Fruit fly (Drosophila melanogaster) whole organism, embryonic: ENCODE results near the gene Fkbp59.

Experiments used
- CG10274 ChIP-seq: fragments of 200-800 bp; sonication (Bioruptor generic); optimal IDR thresholded peaks from 3 replicates; lab custom pipeline; 2017; ENCODE audit warnings: missing biosample characterization, mild to moderate bottlenecking, missing genetic modification characterization
- CG12219 ChIP-seq: fragments of 200-800 bp; sonication (Bioruptor generic); optimal IDR thresholded peaks from 3 replicates; lab custom pipeline; 2018; ENCODE audit warnings: missing biosample characterization, mild to moderate bottlenecking, missing genetic modification characterization
- CG14014 ChIP-seq: fragments of 200-800 bp; sonication (Bioruptor generic); IDR thresholded peaks from 2 replicates; pipeline ENCODE4 v1.3.6; 2022; ENCODE audit warnings: missing biosample characterization, missing genetic modification characterization
- CG14860 ChIP-seq: fragments of 200-800 bp; sonication (Bioruptor generic); IDR thresholded peaks from 3 replicates; pipeline ENCODE4 v1.3.6; 2022; ENCODE audit warnings: missing biosample characterization, missing genetic modification characterization; ENCODE audit not compliant: partially characterized antibody
- CG1832 ChIP-seq: fragments of 200-800 bp; sonication (Bioruptor generic); optimal IDR thresholded peaks from 2 replicates; lab custom pipeline; 2017; ENCODE audit warnings: missing biosample characterization, mild to moderate bottlenecking, missing genetic modification characterization, inconsistent platforms
- CG30403 ChIP-seq: fragments of 200-800 bp; sonication (Bioruptor generic); optimal IDR thresholded peaks from 3 replicates; lab custom pipeline; 2016; ENCODE audit warnings: missing biosample characterization, missing genetic modification characterization
- CG31388 ChIP-seq: fragments of 200-800 bp; sonication (Bioruptor generic); optimal IDR thresholded peaks from 2 replicates; lab custom pipeline; 2016; ENCODE audit warnings: missing biosample characterization, missing genetic modification characterization
- CG3838 ChIP-seq: fragments of 200-800 bp; sonication (Bioruptor generic); optimal IDR thresholded peaks from 3 replicates; lab custom pipeline; 2016; ENCODE audit warnings: missing biosample characterization, missing genetic modification characterization
- CG42726 ChIP-seq: fragments of 200-800 bp; sonication (Bioruptor generic); IDR thresholded peaks from 2 replicates; pipeline ENCODE4 v1.3.6; 2022; ENCODE audit warnings: missing biosample characterization, missing genetic modification characterization; ENCODE audit not compliant: partially characterized antibody
- CG6654 ChIP-seq: fragments of 200-800 bp; sonication (Bioruptor generic); optimal IDR thresholded peaks from 2 replicates; lab custom pipeline; 2017; ENCODE audit warnings: missing biosample characterization, mild to moderate bottlenecking, missing genetic modification characterization
- CG6813 ChIP-seq: fragments of 200-800 bp; sonication (Bioruptor generic); optimal IDR thresholded peaks from 2 replicates; lab custom pipeline; 2017; ENCODE audit warnings: missing biosample characterization, missing genetic modification characterization, mild to moderate bottlenecking, moderate library complexity, missing genetic modification reagents
- CG8388 ChIP-seq: fragments of 200-800 bp; sonication (Bioruptor generic); optimal IDR thresholded peaks from 2 replicates; lab custom pipeline; 2019; ENCODE audit warnings: missing biosample characterization, mild to moderate bottlenecking, missing genetic modification characterization, moderate library complexity
- CG9215 ChIP-seq: fragments of 200-800 bp; sonication (Bioruptor generic); IDR thresholded peaks from 2 replicates; pipeline ENCODE4 v1.3.6; 2022; ENCODE audit warnings: missing biosample characterization, missing genetic modification characterization
- CHES-1-like ChIP-seq: fragments of 200-800 bp; sonication (Bioruptor generic); optimal IDR thresholded peaks from 2 replicates; lab custom pipeline; 2016; ENCODE audit warnings: missing biosample characterization, missing genetic modification characterization
- CTCF ChIP-seq: fragments of 200-800 bp; sonication (Bioruptor generic); optimal IDR thresholded peaks from 2 replicates; lab custom pipeline; 2017; ENCODE audit warnings: missing biosample characterization, mild to moderate bottlenecking, missing genetic modification characterization, moderate library complexity
- D19A ChIP-seq: fragments of 200-800 bp; optimal IDR thresholded peaks from 3 replicates; lab custom pipeline; 2019; ENCODE audit warnings: missing biosample characterization, mild to moderate bottlenecking, missing genetic modification characterization, moderate library complexity
- D19B ChIP-seq: fragments of 200-800 bp; sonication (Bioruptor generic); optimal IDR thresholded peaks from 2 replicates; lab custom pipeline; 2017; ENCODE audit warnings: missing biosample characterization, mild to moderate bottlenecking, missing genetic modification characterization
- Dek ChIP-seq: fragments of 200-800 bp; sonication (Bioruptor generic); optimal IDR thresholded peaks from 3 replicates; lab custom pipeline; 2019; ENCODE audit warnings: missing biosample characterization, mild to moderate bottlenecking, missing genetic modification characterization, moderate library complexity
- Dfd ChIP-seq, 2 experiments: fragments of >200 bp; optimal IDR thresholded peaks; 2 replicates each; lab custom pipeline; 2017; ENCODE audit warnings: missing biosample characterization in 2 of 2, missing genetic modification characterization in 2 of 2
- Doc3 ChIP-seq: fragments of 200-800 bp; sonication (Bioruptor generic); IDR thresholded peaks from 3 replicates; pipeline ENCODE4 v1.3.6; 2022; ENCODE audit warnings: missing biosample characterization, missing genetic modification characterization; ENCODE audit not compliant: partially characterized antibody
- Dp ChIP-seq: fragments of 200-800 bp; sonication (Bioruptor generic); optimal IDR thresholded peaks from 2 replicates; lab custom pipeline; 2018; ENCODE audit warnings: missing biosample characterization, mild to moderate bottlenecking, missing genetic modification characterization, moderate library complexity
- Ets97D ChIP-seq: fragments of 200-800 bp; sonication (Bioruptor generic); optimal IDR thresholded peaks from 3 replicates; lab custom pipeline; 2016; ENCODE audit warnings: missing biosample characterization, missing genetic modification characterization
- Fer2 ChIP-seq: fragments of 200-800 bp; sonication (Bioruptor generic); optimal IDR thresholded peaks from 2 replicates; lab custom pipeline; 2018; ENCODE audit warnings: missing biosample characterization, mild to moderate bottlenecking, missing genetic modification characterization, moderate library complexity
- H2.0 ChIP-seq: fragments of 200-800 bp; sonication (Bioruptor generic); IDR thresholded peaks from 2 replicates; pipeline ENCODE4 v1.3.6; 2022; ENCODE audit warnings: missing biosample characterization, missing genetic modification characterization
- Lhr ChIP-seq: fragments of 200-800 bp; sonication (Bioruptor generic); optimal IDR thresholded peaks from 3 replicates; lab custom pipeline; 2017; ENCODE audit warnings: mild to moderate bottlenecking, missing biosample characterization, missing genetic modification reagents, missing genetic modification characterization
- Lpt ChIP-seq: fragments of >200 bp; optimal IDR thresholded peaks from 2 replicates; lab custom pipeline; 2018; ENCODE audit warnings: missing biosample characterization, missing genetic modification characterization
- MESR4 ChIP-seq: fragments of 200-800 bp; sonication (Bioruptor generic); optimal IDR thresholded peaks from 2 replicates; lab custom pipeline; 2018; ENCODE audit warnings: missing biosample characterization, mild to moderate bottlenecking, missing genetic modification characterization, moderate library complexity
- Mrtf ChIP-seq: fragments of 200-800 bp; sonication (Bioruptor generic); IDR thresholded peaks from 3 replicates; pipeline ENCODE4 v1.3.6; 2022; ENCODE audit warnings: missing biosample characterization, missing genetic modification characterization
- Optix ChIP-seq: fragments of 200-800 bp; sonication (Bioruptor generic); IDR thresholded peaks from 3 replicates; pipeline ENCODE4 v1.3.6; 2022; ENCODE audit warnings: missing biosample characterization, missing genetic modification characterization
- Sin3A ChIP-seq: fragments of >200 bp; optimal IDR thresholded peaks from 2 replicates; lab custom pipeline; 2018
- TFAM ChIP-seq: fragments of 200-800 bp; sonication (Bioruptor generic); optimal IDR thresholded peaks from 2 replicates; lab custom pipeline; 2017; ENCODE audit warnings: missing biosample characterization, missing genetic modification characterization, inconsistent platforms
- ara ChIP-seq: fragments of 200-800 bp; sonication (Bioruptor generic); IDR thresholded peaks from 2 replicates; pipeline ENCODE4 v1.3.6; 2022; ENCODE audit warnings: missing biosample characterization, missing genetic modification characterization
- ase ChIP-seq: fragments of 200-800 bp; sonication (Bioruptor generic); IDR thresholded peaks from 3 replicates; pipeline ENCODE4 v1.3.6; 2022; ENCODE audit warnings: missing biosample characterization, missing genetic modification characterization
- cas ChIP-seq: fragments of 200-800 bp; sonication (Bioruptor generic); IDR thresholded peaks from 2 replicates; pipeline ENCODE4 v1.3.6; 2022; ENCODE audit warnings: missing biosample characterization, missing genetic modification characterization
- cato ChIP-seq: fragments of 200-800 bp; sonication (Bioruptor generic); optimal IDR thresholded peaks from 2 replicates; lab custom pipeline; 2016; ENCODE audit warnings: missing biosample characterization, missing genetic modification characterization, borderline replicate concordance
- caup ChIP-seq: fragments of 200-800 bp; sonication (Bioruptor generic); optimal IDR thresholded peaks from 3 replicates; lab custom pipeline; 2017; ENCODE audit warnings: missing biosample characterization, mild to moderate bottlenecking, missing genetic modification characterization, moderate library complexity; ENCODE audit not compliant: severe bottlenecking
- cwo ChIP-seq: fragments of 200-800 bp; sonication (Bioruptor generic); optimal IDR thresholded peaks from 3 replicates; lab custom pipeline; 2017; ENCODE audit warnings: missing biosample characterization, missing genetic modification characterization, mild to moderate bottlenecking, moderate library complexity, missing genetic modification reagents
- dm ChIP-seq: fragments of 200-800 bp; sonication (Bioruptor generic); optimal IDR thresholded peaks from 3 replicates; lab custom pipeline; 2016; ENCODE audit warnings: missing biosample characterization, missing genetic modification characterization
- ems ChIP-seq: fragments of 200-800 bp; sonication (Bioruptor generic); optimal IDR thresholded peaks from 3 replicates; lab custom pipeline; 2016; ENCODE audit warnings: missing biosample characterization, missing genetic modification characterization
- ewg ChIP-seq: fragments of 200-800 bp; sonication (Bioruptor generic); optimal IDR thresholded peaks from 3 replicates; lab custom pipeline; 2017; ENCODE audit warnings: mild to moderate bottlenecking, missing biosample characterization, missing genetic modification reagents, missing genetic modification characterization
- exex ChIP-seq: fragments of 200-800 bp; sonication (Bioruptor generic); optimal IDR thresholded peaks from 4 replicates; lab custom pipeline; 2018; ENCODE audit warnings: missing biosample characterization, mild to moderate bottlenecking, missing genetic modification characterization, moderate library complexity
- eyg ChIP-seq: fragments of 200-800 bp; sonication (Bioruptor generic); optimal IDR thresholded peaks from 3 replicates; lab custom pipeline; 2016; ENCODE audit warnings: missing biosample characterization, missing genetic modification characterization
- fd102C ChIP-seq: fragments of 200-800 bp; sonication (Bioruptor generic); optimal IDR thresholded peaks from 2 replicates; lab custom pipeline; 2018; ENCODE audit warnings: missing biosample characterization, mild to moderate bottlenecking, missing genetic modification characterization, moderate library complexity
- gro ChIP-seq: fragments of 200-800 bp; sonication (Bioruptor generic); optimal IDR thresholded peaks from 2 replicates; lab custom pipeline; 2016; ENCODE audit warnings: missing biosample characterization, missing genetic modification characterization
- nmo ChIP-seq: fragments of 200-800 bp; sonication (Bioruptor generic); optimal IDR thresholded peaks from 2 replicates; lab custom pipeline; 2018; ENCODE audit warnings: missing biosample characterization, mild to moderate bottlenecking, missing genetic modification characterization, moderate library complexity
- phol ChIP-seq: fragments of 200-800 bp; sonication (Bioruptor generic); optimal IDR thresholded peaks from 3 replicates; lab custom pipeline; 2018; ENCODE audit warnings: missing biosample characterization, mild to moderate bottlenecking, missing genetic modification characterization, moderate library complexity
- psq ChIP-seq: fragments of 200-800 bp; sonication (Bioruptor generic); optimal IDR thresholded peaks from 2 replicates; lab custom pipeline; 2017; ENCODE audit warnings: missing biosample characterization, missing genetic modification characterization
- sens ChIP-seq: fragments of 200-800 bp; sonication (Bioruptor generic); peaks from one replicate; lab custom pipeline; 2016; ENCODE audit warnings: missing biosample characterization, missing genetic modification characterization
- slbo ChIP-seq: fragments of 200-800 bp; sonication (Bioruptor generic); IDR thresholded peaks from 2 replicates; pipeline ENCODE4 v1.3.6; 2022; ENCODE audit warnings: missing biosample characterization, missing genetic modification characterization
- wek ChIP-seq: fragments of 200-800 bp; sonication (Bioruptor generic); optimal IDR thresholded peaks from 3 replicates; lab custom pipeline; 2018; ENCODE audit warnings: missing biosample characterization, mild to moderate bottlenecking, missing genetic modification characterization, moderate library complexity

Gene Fkbp59

dm6 chr2L:9938631-9939256 is 50.9 kb downstream of the Fkbp59 start, which contains the start of the genes Datp and CG4619:
TSS of gene Datp (minus strand) at chr2L:9938790.
TSS of gene CG4619 (plus strand) at chr2L:9938863.
- TF ChIP-seq CG31388 (GFP tag; lab: Kevin White, UChicago), result no peak
- 0 out of 2 replicates have a peak, but pooled peaks have one; percentile 9 for TF ChIP-seq H2.0 (GFP tag; lab: Robert Waterston, UW)
- no peak for TF ChIP-seq cwo (GFP tag; lab: Kevin White, UChicago)
- TF ChIP-seq CG12219 (GFP tag; lab: Kevin White, UChicago), result peak; percentile 13
- no peak for TF ChIP-seq CG30403
- TF ChIP-seq ewg (GFP tag; lab: Kevin White, UChicago), result peak; percentile 0
- no peak for TF ChIP-seq ara
- no peak for TF ChIP-seq D19B (GFP tag; lab: Kevin White, UChicago)
- TF ChIP-seq CG6813 (GFP tag; lab: Kevin White, UChicago), result peak; percentile 16
- TF ChIP-seq Optix, result no peak
- no peak for TF ChIP-seq ase (GFP tag; lab: Robert Waterston, UW)
- no peak for TF ChIP-seq D19A (tag; lab: Kevin White, UChicago)
- no peak for TF ChIP-seq CG3838 (GFP tag; lab: Kevin White, UChicago)
- TF ChIP-seq ems (GFP tag; lab: Kevin White, UChicago), result no peak
- TF ChIP-seq sens (GFP tag; lab: Kevin White, UChicago), result peak; percentile 76
- TF ChIP-seq exex (tag; lab: Kevin White, UChicago), result peak; percentile 77
- peak; percentile 39 for TF ChIP-seq phol (tag; lab: Kevin White, UChicago)
- TF ChIP-seq Dfd (GFP tag; optimal IDR thresholded peaks at IDR 0.05; lab: Kevin White, UChicago), result no peak
- TF ChIP-seq CG14860 (GFP tag; lab: Robert Waterston, UW), result 0 out of 3 replicates have a peak, but pooled peaks have one; percentile 7
- TF ChIP-seq CHES-1-like (GFP tag; lab: Kevin White, UChicago), result peak; percentile 29
- TF ChIP-seq Lhr, result no peak
- no peak for TF ChIP-seq CG6654
- TF ChIP-seq psq, result no peak
- no peak for TF ChIP-seq CG10274 (GFP tag; lab: Kevin White, UChicago)
- TF ChIP-seq CG42726 (GFP tag; lab: Robert Waterston, UW), result no peak
- no peak for TF ChIP-seq Fer2 (tag; lab: Kevin White, UChicago)
- peak; percentile 38 for TF ChIP-seq CG9215
- 0 out of 2 replicates have a peak, but pooled peaks have one; percentile 13 for TF ChIP-seq CG14014 (GFP tag; lab: Robert Waterston, UW)
- TF ChIP-seq wek, result no peak
- TF ChIP-seq cato (GFP tag; lab: Kevin White, UChicago), result no peak
- TF ChIP-seq TFAM, result no peak
- TF ChIP-seq MESR4 (GFP tag; lab: Kevin White, UChicago), result peak; percentile 68
- TF ChIP-seq fd102C, result no peak
- TF ChIP-seq Mrtf (GFP tag; lab: Robert Waterston, UW), result no peak
- peak; percentile 89 for TF ChIP-seq dm (GFP tag; lab: Kevin White, UChicago)
- no peak for TF ChIP-seq CG1832 (GFP tag; lab: Kevin White, UChicago)
- TF ChIP-seq gro (GFP tag; lab: Kevin White, UChicago), result peak; percentile 24
- TF ChIP-seq slbo (GFP tag; lab: Robert Waterston, UW), result peak; percentile 71
- TF ChIP-seq CG8388, result no peak
- TF ChIP-seq Lpt (GFP tag; lab: Kevin White, UChicago), result no peak
- TF ChIP-seq Dek, result no peak
- TF ChIP-seq Doc3 (GFP tag; lab: Robert Waterston, UW), result no peak
- TF ChIP-seq eyg (GFP tag; lab: Kevin White, UChicago), result no peak
- peak; percentile 31 for TF ChIP-seq Sin3A (lab: Kevin White, UChicago)
- peak; percentile 54; the same call in 1 of the 2 replicates for TF ChIP-seq cas (GFP tag; lab: Robert Waterston, UW)
- peak; percentile 51 for TF ChIP-seq Ets97D
- peak; percentile 17 for TF ChIP-seq Dp
- TF ChIP-seq CTCF (GFP tag; lab: Kevin White, UChicago), result no peak
- TF ChIP-seq nmo (GFP tag; lab: Kevin White, UChicago), result peak; percentile 20
- TF ChIP-seq caup (GFP tag; lab: Kevin White, UChicago), result peak; percentile 54
